Worm (Caenorhabditis elegans): ENCODE measurements around the gene C45G9.8.

DNA sequence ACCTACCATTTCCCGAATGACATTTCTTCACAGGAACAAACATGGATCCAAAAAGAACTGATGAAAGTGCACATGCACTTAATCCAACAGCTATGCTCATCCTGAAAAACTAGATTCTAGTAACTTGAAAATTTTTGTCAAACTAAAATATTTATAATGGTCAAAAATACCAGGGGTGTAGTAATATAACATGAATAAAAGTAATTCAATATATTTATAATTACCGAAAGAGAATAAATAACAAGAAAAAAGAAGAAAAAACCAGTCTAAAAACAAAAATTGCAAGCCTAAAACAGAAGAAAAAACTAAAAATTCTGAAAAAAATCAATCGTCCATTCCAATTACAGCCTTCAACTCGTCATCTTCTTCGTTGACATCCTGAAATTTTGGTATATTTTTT, 48.8 kb downstream of the C45G9.8 start, which contains the start of gene R144.6:
- no peak for TF ChIP-seq flt-1 (GFP tag; IDR thresholded peaks at IDR 0.05)
- TF ChIP-seq ama-1 (optimal IDR thresholded peaks at IDR 0.05): no peak
- TF ChIP-seq ceh-36 (tag; optimal IDR thresholded peaks at IDR 0.05): no peak
- TF ChIP-seq hmbx-1 (tag; optimal IDR thresholded peaks at IDR 0.05): no peak
- no peak for TF ChIP-seq ceh-13 (GFP tag; optimal IDR thresholded peaks at IDR 0.05)
- TF ChIP-seq pes-1 (GFP tag; IDR thresholded peaks at IDR 0.05): no peak
- no peak for TF ChIP-seq hmg-4 (GFP tag; optimal IDR thresholded peaks at IDR 0.05)
- TF ChIP-seq scrt-1 (GFP tag; IDR thresholded peaks at IDR 0.05): no peak
- no peak for TF ChIP-seq tbx-11 (GFP tag; IDR thresholded peaks at IDR 0.05)

Data from whole organism, early embryonic.